Worm (Caenorhabditis elegans) whole organism, L1 larva: Measurements from ENCODE around the gene hda-10.

Experiments used
- C04F5.9 ChIP-seq: sonication (generic microtip); optimal IDR thresholded peaks from 2 replicates; lab custom pipeline; 2016; ENCODE audit warnings: missing genetic modification characterization, missing compliant biosample characterization
- C34B4.2 ChIP-seq: sonication (generic microtip); optimal IDR thresholded peaks from 2 replicates; lab custom pipeline; 2017; ENCODE audit warnings: mild to moderate bottlenecking, missing genetic modification characterization, missing compliant biosample characterization
- F16B12.6 ChIP-seq: fragments of 150-350 bp; optimal IDR thresholded peaks from 2 replicates; lab custom pipeline; 2014; ENCODE audit warnings: missing biosample characterization, missing genetic modification characterization
- Y116A8C.19 ChIP-seq: sonication (generic microtip); optimal IDR thresholded peaks from 2 replicates; lab custom pipeline; 2016; ENCODE audit warnings: missing compliant biosample characterization, missing genetic modification characterization, borderline replicate concordance
- aha-1 ChIP-seq: fragments of 150-350 bp; optimal IDR thresholded peaks from 2 replicates; lab custom pipeline; 2014; ENCODE audit warnings: missing biosample characterization, missing genetic modification characterization
- blmp-1 ChIP-seq: fragments of 150-350 bp; optimal IDR thresholded peaks from 2 replicates; lab custom pipeline; 2014; ENCODE audit warnings: missing biosample characterization, missing genetic modification characterization
- ceh-8 ChIP-seq: fragments of 200-800 bp; sonication (Bioruptor generic); optimal IDR thresholded peaks from 2 replicates; lab custom pipeline; 2018; ENCODE audit warnings: mild to moderate bottlenecking, missing genetic modification characterization, moderate library complexity, missing compliant biosample characterization
- ceh-82 ChIP-seq, 3 experiments: fragments of 150-350 bp in 1 of 3; sonication (generic microtip) in 2 of 3; optimal IDR thresholded peaks; 2 replicates each; lab custom pipeline; 2014 to 2017; ENCODE audit warnings: missing biosample characterization in 3 of 3, missing genetic modification characterization in 3 of 3
- ces-1 ChIP-seq: fragments of 150-350 bp; optimal IDR thresholded peaks from 2 replicates; lab custom pipeline; 2014; ENCODE audit warnings: missing biosample characterization, missing genetic modification reagents, missing genetic modification characterization
- dpl-1 ChIP-seq, 3 experiments: fragments of 150-350 bp in 2 of 3; sonication (generic microtip) in 1 of 3; optimal IDR thresholded peaks; 2 replicates each; lab custom pipeline; 2014 to 2017; ENCODE audit warnings: missing biosample characterization in 3 of 3, missing genetic modification characterization in 3 of 3, missing genetic modification reagents in 3 of 3
- dsc-1 ChIP-seq: sonication (generic microtip); optimal IDR thresholded peaks from 2 replicates; lab custom pipeline; 2016; ENCODE audit warnings: mild to moderate bottlenecking, missing genetic modification characterization, missing compliant biosample characterization
- efl-1 ChIP-seq, 4 experiments: fragments of 150-350 bp; optimal IDR thresholded peaks in 3 of 4; peaks in 1 of 4; 1 replicate in 1 of 4; 2 replicates in 3 of 4; lab custom pipeline; 2014; ENCODE audit warnings: missing biosample characterization in 2 of 4, missing genetic modification characterization in 2 of 4, missing genetic modification reagents in 2 of 4
- efl-3 ChIP-seq: fragments of 200-800 bp; sonication (Bioruptor generic); optimal IDR thresholded peaks from 2 replicates; lab custom pipeline; 2018; ENCODE audit warnings: mild to moderate bottlenecking, missing genetic modification characterization, missing compliant biosample characterization
- fkh-10 ChIP-seq: sonication (generic microtip); optimal IDR thresholded peaks from 2 replicates; lab custom pipeline; 2017; ENCODE audit warnings: missing biosample characterization, missing genetic modification reagents, missing genetic modification characterization
- fkh-4 ChIP-seq: sonication (generic microtip); optimal IDR thresholded peaks from 2 replicates; lab custom pipeline; 2016; ENCODE audit warnings: missing compliant biosample characterization, missing genetic modification characterization, borderline replicate concordance
- fkh-8 ChIP-seq: sonication (generic microtip); optimal IDR thresholded peaks from 2 replicates; lab custom pipeline; 2016; ENCODE audit warnings: mild to moderate bottlenecking, missing genetic modification characterization, missing compliant biosample characterization
- fos-1 ChIP-seq: fragments of 150-350 bp; optimal IDR thresholded peaks from 2 replicates; lab custom pipeline; 2014; ENCODE audit warnings: missing biosample characterization, missing genetic modification characterization
- hlh-17 ChIP-seq: fragments of 200-800 bp; sonication (Bioruptor generic); optimal IDR thresholded peaks from 2 replicates; lab custom pipeline; 2018; ENCODE audit warnings: missing genetic modification characterization, mild to moderate bottlenecking, missing compliant biosample characterization, moderate library complexity, borderline replicate concordance
- hlh-4 ChIP-seq: sonication (generic microtip); optimal IDR thresholded peaks from 2 replicates; lab custom pipeline; 2016; ENCODE audit warnings: mild to moderate bottlenecking, missing genetic modification characterization, missing compliant biosample characterization
- isw-1 ChIP-seq: fragments of 200-800 bp; sonication (Bioruptor generic); IDR thresholded peaks from 2 replicates; pipeline ENCODE4 v1.3.6; 2022; ENCODE audit warnings: missing genetic modification characterization, missing compliant biosample characterization
- jun-1 ChIP-seq: fragments of 150-350 bp; optimal IDR thresholded peaks from 2 replicates; lab custom pipeline; 2014; ENCODE audit warnings: missing biosample characterization, missing genetic modification reagents, missing genetic modification characterization
- lin-13 ChIP-seq: fragments of 150-350 bp; optimal IDR thresholded peaks from 2 replicates; lab custom pipeline; 2014; ENCODE audit warnings: missing biosample characterization, missing genetic modification reagents, missing genetic modification characterization
- lin-14 ChIP-seq: fragments of 200-800 bp; sonication (Bioruptor generic); optimal IDR thresholded peaks from 2 replicates; lab custom pipeline; 2018; ENCODE audit warnings: mild to moderate bottlenecking, missing genetic modification characterization, moderate library complexity, missing compliant biosample characterization
- lin-39 ChIP-seq: fragments of 150-350 bp; optimal IDR thresholded peaks from 2 replicates; lab custom pipeline; 2014; ENCODE audit warnings: missing biosample characterization, missing genetic modification reagents, missing genetic modification characterization
- mab-9 ChIP-seq: fragments of 200-800 bp; sonication (Bioruptor generic); IDR thresholded peaks from 2 replicates; pipeline ENCODE4 v1.3.6; 2022; ENCODE audit warnings: missing genetic modification reagents, missing genetic modification characterization, missing compliant biosample characterization
- mdl-1 ChIP-seq, 2 experiments: fragments of 150-350 bp; optimal IDR thresholded peaks; 2 replicates each; lab custom pipeline; 2014 to 2017; ENCODE audit warnings: missing biosample characterization in 2 of 2, missing genetic modification characterization in 2 of 2, inconsistent platforms in 1 of 2
- mef-2 ChIP-seq: fragments of 150-350 bp; optimal IDR thresholded peaks from 2 replicates; lab custom pipeline; 2014; ENCODE audit warnings: missing biosample characterization, missing genetic modification characterization
- mep-1 ChIP-seq: fragments of 150-350 bp; optimal IDR thresholded peaks from 2 replicates; lab custom pipeline; 2014; ENCODE audit warnings: missing biosample characterization, missing genetic modification characterization
- nhr-12 ChIP-seq: sonication (generic microtip); optimal IDR thresholded peaks from 2 replicates; lab custom pipeline; 2017; ENCODE audit warnings: missing biosample characterization, missing genetic modification characterization
- nhr-19 ChIP-seq: fragments of 200-800 bp; sonication (Bioruptor generic); conservative IDR thresholded peaks from 2 replicates; pipeline ENCODE4 v1.3.6; 2022; ENCODE audit warnings: missing genetic modification characterization, missing compliant biosample characterization
- nhr-20 ChIP-seq: sonication (generic microtip); optimal IDR thresholded peaks from 2 replicates; lab custom pipeline; 2016; ENCODE audit warnings: mild to moderate bottlenecking, missing genetic modification characterization, missing compliant biosample characterization
- nhr-237 ChIP-seq: fragments of 150-350 bp; optimal IDR thresholded peaks from 2 replicates; lab custom pipeline; 2014; ENCODE audit warnings: missing biosample characterization, missing genetic modification characterization
- nhr-28 ChIP-seq: fragments of 150-350 bp; optimal IDR thresholded peaks from 2 replicates; lab custom pipeline; 2014; ENCODE audit warnings: missing biosample characterization, missing genetic modification characterization
- nhr-71 ChIP-seq: sonication (generic microtip); optimal IDR thresholded peaks from 2 replicates; lab custom pipeline; 2016; ENCODE audit warnings: mild to moderate bottlenecking, missing genetic modification characterization, moderate library complexity, missing compliant biosample characterization
- nhr-77 ChIP-seq: fragments of 150-350 bp; optimal IDR thresholded peaks from 2 replicates; lab custom pipeline; 2014; ENCODE audit warnings: missing biosample characterization, missing genetic modification characterization
- nhr-85 ChIP-seq: sonication (generic microtip); peaks from one replicate; lab custom pipeline; 2016; ENCODE audit warnings: missing genetic modification characterization, inconsistent platforms, missing compliant biosample characterization
- nhr-90 ChIP-seq: sonication (generic microtip); optimal IDR thresholded peaks from 2 replicates; lab custom pipeline; 2016; ENCODE audit warnings: mild to moderate bottlenecking, missing genetic modification characterization, missing compliant biosample characterization; ENCODE audit not compliant: poor library complexity
- pax-3 ChIP-seq: fragments of 200-800 bp; sonication (Bioruptor generic); optimal IDR thresholded peaks from 2 replicates; lab custom pipeline; 2018; ENCODE audit warnings: mild to moderate bottlenecking, missing genetic modification characterization, moderate library complexity, missing compliant biosample characterization
- rnt-1 ChIP-seq: sonication (generic microtip); optimal IDR thresholded peaks from 2 replicates; lab custom pipeline; 2016; ENCODE audit warnings: mild to moderate bottlenecking, missing genetic modification characterization, moderate library complexity, missing compliant biosample characterization
- skn-1 ChIP-seq: fragments of 150-350 bp; optimal IDR thresholded peaks from 2 replicates; lab custom pipeline; 2014; ENCODE audit warnings: missing biosample characterization, missing genetic modification characterization
- snpc-4 ChIP-seq: fragments of 150-350 bp; optimal IDR thresholded peaks from 2 replicates; lab custom pipeline; 2014; ENCODE audit warnings: missing biosample characterization, missing genetic modification characterization
- snu-23 ChIP-seq: sonication (generic microtip); optimal IDR thresholded peaks from 2 replicates; lab custom pipeline; 2016; ENCODE audit warnings: missing genetic modification characterization, missing compliant biosample characterization
- tbx-2 ChIP-seq: sonication (generic microtip); optimal IDR thresholded peaks from 2 replicates; lab custom pipeline; 2016; ENCODE audit warnings: missing genetic modification characterization, missing compliant biosample characterization
- tlp-1 ChIP-seq: fragments of 150-350 bp; optimal IDR thresholded peaks from 2 replicates; lab custom pipeline; 2014; ENCODE audit warnings: missing biosample characterization, missing genetic modification characterization
- unc-130 ChIP-seq: fragments of 150-350 bp; optimal IDR thresholded peaks from 2 replicates; lab custom pipeline; 2017; ENCODE audit warnings: missing biosample characterization, missing genetic modification characterization, inconsistent platforms
- unc-30 ChIP-seq: sonication (generic microtip); optimal IDR thresholded peaks from 2 replicates; lab custom pipeline; 2017; ENCODE audit warnings: missing biosample characterization, missing genetic modification characterization
- unc-62 ChIP-seq: fragments of 150-350 bp; optimal IDR thresholded peaks from 2 replicates; lab custom pipeline; 2014; ENCODE audit warnings: missing biosample characterization, missing genetic modification reagents, missing genetic modification characterization
- unc-86 ChIP-seq: sonication (generic microtip); optimal IDR thresholded peaks from 2 replicates; lab custom pipeline; 2016; ENCODE audit warnings: missing genetic modification characterization, missing compliant biosample characterization
- unc-98 ChIP-seq: fragments of 200-800 bp; sonication (Bioruptor generic); IDR thresholded peaks from 2 replicates; pipeline ENCODE4 v1.3.6; 2022; ENCODE audit warnings: missing genetic modification characterization, missing compliant biosample characterization
- vab-15 ChIP-seq: sonication (generic microtip); optimal IDR thresholded peaks from 2 replicates; lab custom pipeline; 2017; ENCODE audit warnings: missing genotype, mild to moderate bottlenecking, missing genetic modification characterization, missing compliant biosample characterization
- xbp-1 ChIP-seq: sonication (generic microtip); optimal IDR thresholded peaks from 2 replicates; lab custom pipeline; 2016; ENCODE audit warnings: missing genetic modification characterization, missing compliant biosample characterization
- zip-4 ChIP-seq: fragments of 200-800 bp; sonication (Bioruptor generic); optimal IDR thresholded peaks from 2 replicates; lab custom pipeline; 2018; ENCODE audit warnings: mild to moderate bottlenecking, missing genetic modification characterization, moderate library complexity, missing compliant biosample characterization
- ztf-11 ChIP-seq, 2 experiments: sonication (generic microtip); optimal IDR thresholded peaks; 2 replicates each; lab custom pipeline; 2016 to 2017; ENCODE audit warnings: missing genetic modification characterization in 2 of 2, missing biosample characterization in 1 of 2, missing compliant biosample characterization in 1 of 2

Gene hda-10

ce11 chrII:13888278-13888677 lies 5.8 kb downstream of the hda-10 start, which contains the start of gene mcd-1:
Gene mcd-1 (plus strand): TSS chrII:13888544.
- peak; percentile 26 for TF ChIP-seq mep-1 (tag; lab: Kevin White, UChicago)
- no peak for TF ChIP-seq Y116A8C.19 (tag; lab: Kevin White, UChicago)
- TF ChIP-seq nhr-12 = no peak
- TF ChIP-seq mef-2 (tag; lab: Kevin White, UChicago) = no peak
- TF ChIP-seq C04F5.9 = no peak
- TF ChIP-seq hlh-17 = no peak
- no peak for TF ChIP-seq C34B4.2 (tag; lab: Kevin White, UChicago)
- TF ChIP-seq tlp-1 (tag; lab: Kevin White, UChicago) = no peak
- TF ChIP-seq blmp-1 = peak; percentile 66
- no peak for TF ChIP-seq unc-62 (GFP tag; lab: Kevin White, UChicago)
- peak; percentile 87 for TF ChIP-seq nhr-77 (tag; lab: Kevin White, UChicago)
- no peak for TF ChIP-seq ztf-11 (tag; optimal IDR thresholded peaks at IDR 0.05; lab: Kevin White, UChicago)
- no peak for TF ChIP-seq efl-3 (GFP tag; lab: Kevin White, UChicago)
- peak; percentile 17; the same call in 1 of the 2 replicates for TF ChIP-seq nhr-19 (GFP tag; lab: Robert Waterston, UW)
- peak; percentile 67 for TF ChIP-seq lin-13 (GFP tag; lab: Kevin White, UChicago)
- no peak for TF ChIP-seq unc-30 (tag; lab: Kevin White, UChicago)
- peak; percentile 43 for TF ChIP-seq skn-1
- TF ChIP-seq rnt-1 (tag; lab: Kevin White, UChicago) = no peak
- TF ChIP-seq nhr-85 (tag; lab: Kevin White, UChicago) = peak; percentile 69
- no peak for TF ChIP-seq snpc-4 (tag; lab: Kevin White, UChicago)
- no peak for TF ChIP-seq fkh-4 (tag; lab: Kevin White, UChicago)
- TF ChIP-seq unc-130 (tag; lab: Kevin White, UChicago) = no peak
- peak; percentile 15 for TF ChIP-seq nhr-90
- no peak for TF ChIP-seq hlh-4 (tag; lab: Kevin White, UChicago)
- TF ChIP-seq ceh-8 (GFP tag; lab: Kevin White, UChicago) = no peak
- no peak for TF ChIP-seq aha-1 (tag; lab: Kevin White, UChicago)
- TF ChIP-seq fos-1 (tag; lab: Kevin White, UChicago) = peak; percentile 5
- TF ChIP-seq dsc-1 = no peak
- peak; percentile 26 for TF ChIP-seq unc-86 (tag; lab: Kevin White, UChicago)
- peak in 1 of 3 experiments; percentile 46 for TF ChIP-seq ceh-82 (tag; optimal IDR thresholded peaks at IDR 0.05; lab: Kevin White, UChicago)
- peak; percentile 65 for TF ChIP-seq snu-23 (GFP tag; lab: Kevin White, UChicago)
- TF ChIP-seq nhr-28 (tag; lab: Kevin White, UChicago) = no peak
- peak; percentile 32 for TF ChIP-seq isw-1 (GFP tag; lab: Robert Waterston, UW)
- peak; percentile 48 for TF ChIP-seq nhr-20 (tag; lab: Kevin White, UChicago)
- peak; percentile 22 for TF ChIP-seq F16B12.6
- peak; percentile 80 to 98 for TF ChIP-seq efl-1 (optimal IDR thresholded peaks at IDR 0.05; lab: Kevin White, UChicago)
- TF ChIP-seq efl-1 (GFP tag; optimal IDR thresholded peaks at IDR 0.05 in 1 of 2; lab: Kevin White, UChicago) = peak; percentile 80 to 97
- no peak for TF ChIP-seq mab-9 (GFP tag; lab: Robert Waterston, UW)
- TF ChIP-seq lin-39 (tag; lab: Kevin White, UChicago) = no peak
- no peak for TF ChIP-seq unc-98
- TF ChIP-seq lin-14 = no peak
- TF ChIP-seq pax-3 (tag; lab: Kevin White, UChicago) = no peak
- TF ChIP-seq fkh-8 (tag; lab: Kevin White, UChicago) = peak; percentile 66
- peak; percentile 13 for TF ChIP-seq fkh-10 (GFP tag; lab: Kevin White, UChicago)
- TF ChIP-seq nhr-237 (tag; lab: Kevin White, UChicago) = no peak
- TF ChIP-seq zip-4 (GFP tag; lab: Kevin White, UChicago) = no peak
- TF ChIP-seq jun-1 (tag; lab: Kevin White, UChicago) = no peak
- peak; percentile 47 for TF ChIP-seq xbp-1
- TF ChIP-seq ces-1 (GFP tag; lab: Kevin White, UChicago) = no peak
- TF ChIP-seq vab-15 (tag; lab: Kevin White, UChicago) = no peak
- TF ChIP-seq dpl-1 (GFP tag; optimal IDR thresholded peaks at IDR 0.05; lab: Kevin White, UChicago) = peak; percentile 81 to 90 (median 81)
- peak; percentile 75 for TF ChIP-seq nhr-71 (tag; lab: Kevin White, UChicago)
- TF ChIP-seq tbx-2 (tag; lab: Kevin White, UChicago) = peak; percentile 32
- TF ChIP-seq mdl-1 (tag; optimal IDR thresholded peaks at IDR 0.05; lab: Kevin White, UChicago) = peak in 1 of 2 experiments; percentile 38
